Fruit fly (Drosophila melanogaster) whole organism, embryonic: ENCODE data around the gene Theg.

Experiments used
- B-H1 ChIP-seq: fragments of 200-800 bp; sonication (Bioruptor generic); IDR thresholded peaks from 3 replicates; pipeline ENCODE4 v1.3.6; 2022; ENCODE audit warnings: missing biosample characterization, missing genetic modification characterization
- CG10267 ChIP-seq: fragments of 200-800 bp; sonication (Bioruptor generic); optimal IDR thresholded peaks from 2 replicates; lab custom pipeline; 2018; ENCODE audit warnings: missing biosample characterization, mild to moderate bottlenecking, missing genetic modification characterization, moderate library complexity
- CG11247 ChIP-seq: fragments of 200-800 bp; sonication (Bioruptor generic); IDR thresholded peaks from 2 replicates; pipeline ENCODE4 v1.3.6; 2022; ENCODE audit warnings: missing biosample characterization, missing genetic modification characterization
- CG15514 ChIP-seq: fragments of 200-800 bp; sonication (Bioruptor generic); optimal IDR thresholded peaks from 3 replicates; lab custom pipeline; 2017; ENCODE audit warnings: missing biosample characterization, missing genetic modification characterization, mild to moderate bottlenecking, moderate library complexity, missing genetic modification reagents
- CG1647 ChIP-seq: fragments of 200-800 bp; sonication (Bioruptor generic); optimal IDR thresholded peaks from 3 replicates; lab custom pipeline; 2016; ENCODE audit warnings: missing biosample characterization, missing genetic modification characterization
- CG3847 ChIP-seq: fragments of 200-800 bp; sonication (Bioruptor generic); IDR thresholded peaks from 2 replicates; pipeline ENCODE4 v1.3.6; 2022; ENCODE audit warnings: missing biosample characterization, missing genetic modification characterization
- CG9437 ChIP-seq: fragments of 200-800 bp; sonication (Bioruptor generic); optimal IDR thresholded peaks from 2 replicates; lab custom pipeline; 2018; ENCODE audit warnings: missing biosample characterization, mild to moderate bottlenecking, missing genetic modification characterization
- Chrac-16 ChIP-seq: fragments of 200-800 bp; sonication (Bioruptor generic); optimal IDR thresholded peaks from 3 replicates; lab custom pipeline; 2016; ENCODE audit warnings: missing biosample characterization, missing genetic modification characterization
- Dip3 ChIP-seq: fragments of 200-800 bp; sonication (Bioruptor generic); optimal IDR thresholded peaks from 3 replicates; lab custom pipeline; 2016; ENCODE audit warnings: missing biosample characterization, missing genetic modification characterization
- Doc2 ChIP-seq: fragments of 200-800 bp; sonication (Bioruptor generic); IDR thresholded peaks from 2 replicates; pipeline ENCODE4 v1.3.6; 2022; ENCODE audit warnings: missing biosample characterization, missing genetic modification characterization
- Ets97D ChIP-seq: fragments of 200-800 bp; sonication (Bioruptor generic); optimal IDR thresholded peaks from 3 replicates; lab custom pipeline; 2016; ENCODE audit warnings: missing biosample characterization, missing genetic modification characterization
- Fer1 ChIP-seq: fragments of 200-800 bp; sonication (Bioruptor generic); optimal IDR thresholded peaks from 2 replicates; lab custom pipeline; 2017; ENCODE audit warnings: missing biosample characterization, mild to moderate bottlenecking, missing genetic modification characterization
- Hmx ChIP-seq: fragments of 200-800 bp; sonication (Bioruptor generic); optimal IDR thresholded peaks from 2 replicates; lab custom pipeline; 2016; ENCODE audit warnings: missing biosample characterization, missing genetic modification characterization
- Mad ChIP-seq: fragments of 200-800 bp; sonication (Bioruptor generic); optimal IDR thresholded peaks from 2 replicates; lab custom pipeline; 2016; ENCODE audit warnings: missing biosample characterization, missing genetic modification characterization
- Mes4 ChIP-seq: fragments of 200-800 bp; sonication (Bioruptor generic); optimal IDR thresholded peaks from 2 replicates; lab custom pipeline; 2016; ENCODE audit warnings: missing biosample characterization, missing genetic modification characterization
- Myb ChIP-seq: fragments of 200-800 bp; sonication (Bioruptor generic); optimal IDR thresholded peaks from 2 replicates; lab custom pipeline; 2016; ENCODE audit warnings: missing biosample characterization, missing genetic modification characterization
- Nf-YC ChIP-seq: fragments of 200-800 bp; optimal IDR thresholded peaks from 3 replicates; lab custom pipeline; 2019; ENCODE audit warnings: missing biosample characterization, mild to moderate bottlenecking, missing genetic modification characterization, moderate library complexity
- Oli ChIP-seq: fragments of 200-800 bp; sonication (Bioruptor generic); optimal IDR thresholded peaks from 2 replicates; lab custom pipeline; 2018; ENCODE audit warnings: missing biosample characterization, mild to moderate bottlenecking, missing genetic modification characterization, moderate library complexity
- Spps ChIP-seq: fragments of 200-800 bp; sonication (Bioruptor generic); optimal IDR thresholded peaks from 2 replicates; lab custom pipeline; 2018; ENCODE audit warnings: missing biosample characterization, mild to moderate bottlenecking, missing genetic modification characterization
- aop ChIP-seq: fragments of 200-800 bp; sonication (Bioruptor generic); IDR thresholded peaks from 2 replicates; pipeline ENCODE4 v1.3.6; 2022; ENCODE audit warnings: missing biosample characterization, missing genetic modification characterization
- bigmax ChIP-seq: fragments of 200-800 bp; sonication (Bioruptor generic); optimal IDR thresholded peaks from 2 replicates; lab custom pipeline; 2018; ENCODE audit warnings: missing biosample characterization, mild to moderate bottlenecking, missing genetic modification characterization
- corto ChIP-seq: fragments of 200-800 bp; sonication (Bioruptor generic); optimal IDR thresholded peaks from 2 replicates; lab custom pipeline; 2016; ENCODE audit warnings: missing biosample characterization, mild to moderate bottlenecking, missing genetic modification characterization, moderate library complexity
- croc ChIP-seq: fragments of 200-800 bp; sonication (Bioruptor generic); conservative IDR thresholded peaks from 3 replicates; pipeline ENCODE4 v1.3.6; 2022; ENCODE audit warnings: missing biosample characterization, missing genetic modification characterization
- dmrt11E ChIP-seq: fragments of 200-800 bp; sonication (Bioruptor generic); optimal IDR thresholded peaks from 3 replicates; lab custom pipeline; 2018; ENCODE audit warnings: missing biosample characterization, mild to moderate bottlenecking, missing genetic modification characterization, moderate library complexity
- fd3F ChIP-seq: fragments of 200-800 bp; sonication (Bioruptor generic); optimal IDR thresholded peaks from 2 replicates; lab custom pipeline; 2018; ENCODE audit warnings: missing biosample characterization, mild to moderate bottlenecking, missing genetic modification characterization, moderate library complexity
- lbe ChIP-seq: fragments of 200-800 bp; sonication (Bioruptor generic); optimal IDR thresholded peaks from 2 replicates; lab custom pipeline; 2016; ENCODE audit warnings: missing biosample characterization, mild to moderate bottlenecking, missing genetic modification characterization
- nom ChIP-seq: fragments of 200-800 bp; sonication (Bioruptor generic); optimal IDR thresholded peaks from 2 replicates; lab custom pipeline; 2017; ENCODE audit warnings: missing biosample characterization, missing genetic modification characterization, mild to moderate bottlenecking, moderate library complexity, missing genetic modification reagents
- odd ChIP-seq: fragments of 200-800 bp; sonication (Bioruptor generic); optimal IDR thresholded peaks from 2 replicates; lab custom pipeline; 2017; ENCODE audit warnings: missing biosample characterization, mild to moderate bottlenecking, missing genetic modification characterization
- pum ChIP-seq: fragments of 200-800 bp; sonication (Bioruptor generic); optimal IDR thresholded peaks from 2 replicates; lab custom pipeline; 2016; ENCODE audit warnings: missing biosample characterization, missing genetic modification characterization
- ranshi ChIP-seq: fragments of 200-800 bp; sonication (Bioruptor generic); IDR thresholded peaks from 2 replicates; pipeline ENCODE4 v1.3.6; 2022; ENCODE audit warnings: missing biosample characterization, missing genetic modification characterization
- scrt ChIP-seq: fragments of 200-800 bp; sonication (Bioruptor generic); optimal IDR thresholded peaks from 2 replicates; lab custom pipeline; 2018; ENCODE audit warnings: missing biosample characterization, mild to moderate bottlenecking, missing genetic modification characterization, moderate library complexity
- tap ChIP-seq: fragments of 200-800 bp; optimal IDR thresholded peaks from 3 replicates; lab custom pipeline; 2019; ENCODE audit warnings: missing biosample characterization, mild to moderate bottlenecking, missing genetic modification characterization, moderate library complexity
- vvl ChIP-seq: fragments of 200-800 bp; sonication (Bioruptor generic); IDR thresholded peaks from 2 replicates; pipeline ENCODE4 v1.3.6; 2022; ENCODE audit warnings: missing biosample characterization, missing genetic modification characterization
- yki ChIP-seq: fragments of >200 bp; optimal IDR thresholded peaks from 3 replicates; lab custom pipeline; 2018
- z ChIP-seq: fragments of 200-800 bp; sonication (Bioruptor generic); IDR thresholded peaks from 3 replicates; pipeline ENCODE4 v1.3.6; 2022; ENCODE audit warnings: missing biosample characterization, missing genetic modification characterization

The Theg gene

DNA sequence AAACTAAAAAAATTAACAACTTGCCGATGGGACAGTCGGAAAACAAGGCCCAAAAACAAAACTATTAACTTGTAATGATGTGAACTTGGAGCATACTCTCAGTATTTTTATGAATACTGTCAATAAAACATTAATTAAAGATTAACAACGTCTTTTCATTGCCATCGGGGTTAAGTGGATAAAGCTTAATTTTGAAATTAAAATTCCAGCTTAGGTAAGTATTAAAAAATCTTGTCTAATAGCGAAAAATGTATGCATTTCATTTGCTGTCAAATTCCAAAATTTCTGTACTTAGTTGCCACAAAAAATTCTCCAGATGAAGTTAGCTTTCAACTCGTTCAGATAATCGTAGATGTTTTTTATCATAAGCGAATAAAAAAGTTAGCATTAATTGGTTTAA is at the start of gene Theg:
Gene Theg (plus strand): TSS at position 301 of the 400 bp plus-strand sequence.
- no peak for TF ChIP-seq CG10267 (tag; lab: Kevin White, UChicago)
- TF ChIP-seq Chrac-16 = no peak
- TF ChIP-seq yki (lab: Kevin White, UChicago) = no peak
- no peak for TF ChIP-seq Mes4 (GFP tag; lab: Kevin White, UChicago)
- no peak for TF ChIP-seq croc
- TF ChIP-seq Dip3 (GFP tag; lab: Kevin White, UChicago) = no peak
- no peak for TF ChIP-seq CG11247 (GFP tag; lab: Robert Waterston, UW)
- no peak for TF ChIP-seq Ets97D
- TF ChIP-seq fd3F = no peak
- TF ChIP-seq CG9437 (GFP tag; lab: Kevin White, UChicago) = no peak

DNA sequence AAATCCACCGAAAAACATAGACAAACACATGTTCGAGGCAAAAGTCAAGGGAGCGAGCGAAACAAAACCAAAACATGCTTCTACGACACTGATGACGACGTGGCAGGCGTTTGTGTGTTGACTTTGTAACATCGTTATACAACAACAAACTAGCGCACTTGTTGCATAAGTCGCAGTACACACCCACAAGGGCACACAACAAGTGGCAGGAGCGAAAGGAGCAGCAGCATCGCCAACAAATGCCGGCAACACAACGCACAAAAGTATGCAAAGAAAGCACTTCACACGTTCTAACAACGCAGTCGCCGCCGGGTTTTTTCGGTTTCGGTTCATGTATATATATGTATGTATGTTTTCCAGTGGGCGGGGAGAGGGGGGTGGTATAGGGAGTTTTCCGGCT is 46.7 kb upstream of the Theg start:
- no peak for TF ChIP-seq bigmax (GFP tag; lab: Kevin White, UChicago)
- peak; percentile 87 for TF ChIP-seq scrt (GFP tag; lab: Kevin White, UChicago)
- no peak for TF ChIP-seq tap (tag; lab: Kevin White, UChicago)
- no peak for TF ChIP-seq Doc2 (GFP tag; lab: Robert Waterston, UW)
- TF ChIP-seq aop (GFP tag; lab: Robert Waterston, UW) = no peak
- no peak for TF ChIP-seq CG1647 (GFP tag; lab: Kevin White, UChicago)

DNA sequence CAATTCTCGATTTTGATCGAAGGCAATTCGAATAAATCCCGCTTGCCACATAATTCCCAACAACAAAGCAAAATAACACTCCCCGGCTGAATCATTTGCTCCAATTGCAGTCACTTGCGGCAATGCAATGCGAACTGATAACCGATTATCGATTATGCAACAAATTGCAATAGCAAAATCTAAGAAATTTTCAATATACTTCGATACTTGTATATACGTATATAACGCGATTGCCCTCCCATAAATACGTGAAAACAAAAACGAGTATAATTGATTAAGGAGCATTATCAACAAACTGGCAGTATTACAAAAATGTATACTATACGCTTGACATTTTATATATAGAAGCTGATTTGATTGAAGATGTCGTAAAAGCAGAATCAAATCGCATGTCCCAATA is 44.7 kb upstream of the Theg start:
- TF ChIP-seq corto (GFP tag; lab: Kevin White, UChicago) = no peak
- TF ChIP-seq CG3847 = no peak
- no peak for TF ChIP-seq Hmx (GFP tag; lab: Kevin White, UChicago)
- TF ChIP-seq z (GFP tag; lab: Robert Waterston, UW) = no peak
- TF ChIP-seq odd = no peak
- TF ChIP-seq Oli = no peak
- TF ChIP-seq Mad (GFP tag; lab: Kevin White, UChicago) = no peak
- no peak for TF ChIP-seq ranshi (GFP tag; lab: Robert Waterston, UW)
- no peak for TF ChIP-seq lbe
- no peak for TF ChIP-seq CG15514 (GFP tag; lab: Kevin White, UChicago)
- no peak for TF ChIP-seq pum (GFP tag; lab: Kevin White, UChicago)
- TF ChIP-seq Spps (tag; lab: Kevin White, UChicago) = no peak
- no peak for TF ChIP-seq B-H1 (GFP tag; lab: Robert Waterston, UW)
- no peak for TF ChIP-seq vvl (GFP tag; lab: Robert Waterston, UW)
- TF ChIP-seq Nf-YC (tag; lab: Kevin White, UChicago) = no peak
- no peak for TF ChIP-seq dmrt11E (tag; lab: Kevin White, UChicago)
- TF ChIP-seq Fer1 (GFP tag; lab: Kevin White, UChicago) = no peak

DNA sequence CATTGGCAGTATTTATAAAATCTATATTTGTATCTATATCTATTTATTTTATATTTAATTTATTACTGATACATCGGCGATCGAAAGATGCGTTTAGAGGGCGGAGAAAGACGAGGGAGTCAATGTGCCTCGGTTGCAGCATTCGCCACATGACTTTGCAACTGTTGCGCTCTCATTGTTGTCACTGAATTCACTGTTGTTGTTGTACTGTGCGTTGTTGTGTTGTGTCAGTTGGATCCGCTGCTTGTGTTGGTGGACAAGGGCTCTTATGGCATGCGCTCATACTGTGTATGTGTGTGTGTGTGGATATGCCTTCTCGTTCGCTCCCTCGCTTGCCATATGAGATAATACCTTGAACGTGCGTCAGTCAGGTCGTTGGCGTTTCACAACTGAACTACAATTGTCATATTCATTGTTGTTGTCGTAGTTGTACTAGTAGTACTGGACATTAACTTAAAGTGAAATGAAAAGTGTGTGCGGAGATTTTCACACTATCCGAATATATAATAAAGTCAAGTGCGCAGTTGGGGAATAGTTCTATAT is 43.9 kb upstream of the Theg start:
- TF ChIP-seq Hmx (GFP tag; lab: Kevin White, UChicago) = no peak
- peak; percentile 43 for TF ChIP-seq nom

DNA sequence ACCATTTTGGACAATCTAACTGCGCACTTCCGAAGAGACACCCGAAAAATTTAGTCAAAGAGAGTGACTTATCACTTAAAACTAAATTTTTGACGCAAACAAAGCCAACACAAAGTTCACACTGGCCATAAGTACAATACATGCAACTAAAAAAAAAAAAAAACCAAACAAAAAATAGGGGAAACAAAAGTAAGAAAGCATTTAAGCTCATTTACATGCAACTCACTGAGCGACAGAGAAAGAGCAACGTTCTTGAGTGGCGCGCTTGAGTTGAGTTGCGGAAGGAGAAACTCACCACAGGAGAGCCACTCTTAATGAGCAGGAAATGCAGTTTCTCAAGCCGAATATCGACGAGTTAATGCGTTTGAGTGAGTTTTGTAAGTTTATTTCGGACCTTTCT is 43.4 kb upstream of the Theg start:
- no peak for TF ChIP-seq Myb (GFP tag; lab: Kevin White, UChicago)
- TF ChIP-seq z (GFP tag; lab: Robert Waterston, UW) = peak; percentile 91
